Fruit fly (Drosophila melanogaster): ENCODE data around the gene CG2794.

- no peak for TF ChIP-seq dl (GFP tag; optimal IDR thresholded peaks at IDR 0.05; ENCODE audit: insufficient read depth in 1 of 2, partially characterized antibody in 2 of 2)
- no peak for TF ChIP-seq psq (GFP tag; optimal IDR thresholded peaks at IDR 0.05)
- TF ChIP-seq Hr78 (GFP tag; optimal IDR thresholded peaks at IDR 0.05), result no peak
- TF ChIP-seq br (GFP tag; optimal IDR thresholded peaks at IDR 0.05), result no peak
- no peak for TF ChIP-seq jim (GFP tag; optimal IDR thresholded peaks at IDR 0.05)
- TF ChIP-seq Abd-B (GFP tag; optimal IDR thresholded peaks at IDR 0.05), result no peak
- TF ChIP-seq Dif (GFP tag; optimal IDR thresholded peaks at IDR 0.05; ENCODE audit: partially characterized antibody), result no peak
These were observed 19.4 kb upstream of the CG2794 start, which contains the start of the genes Spp and nAChRbeta3 for dm6 chr2L:544444-545179.
